Fruit fly (Drosophila melanogaster) whole organism, embryonic: ENCODE results near the gene dtn.

Experiments used
- Antp ChIP-seq: fragments of 200-800 bp; sonication (Bioruptor generic); optimal IDR thresholded peaks from 3 replicates; lab custom pipeline; 2016; ENCODE audit warnings: missing biosample characterization, missing genetic modification characterization
- Awh ChIP-seq: fragments of 200-800 bp; sonication (Bioruptor generic); IDR thresholded peaks from 2 replicates; pipeline ENCODE4, ENCODE4 v1.3.6; 2022; ENCODE audit warnings: missing biosample characterization, missing genetic modification characterization
- BEAF-32 ChIP-seq: fragments of 200-800 bp; sonication (Bioruptor generic); optimal IDR thresholded peaks from 3 replicates; lab custom pipeline; 2017; ENCODE audit warnings: missing biosample characterization, missing genetic modification characterization, mild to moderate bottlenecking, moderate library complexity, missing genetic modification reagents
- CG10654 ChIP-seq: fragments of 200-800 bp; sonication (Bioruptor generic); optimal IDR thresholded peaks from 2 replicates; lab custom pipeline; 2016; ENCODE audit warnings: missing biosample characterization, missing genetic modification characterization
- CG10979 ChIP-seq: fragments of 200-800 bp; sonication (Bioruptor generic); optimal IDR thresholded peaks from 2 replicates; lab custom pipeline; 2018; ENCODE audit warnings: missing biosample characterization, mild to moderate bottlenecking, missing genetic modification characterization, moderate library complexity
- CG12769 ChIP-seq: fragments of 200-800 bp; sonication (Bioruptor generic); optimal IDR thresholded peaks from 2 replicates; lab custom pipeline; 2019; ENCODE audit warnings: missing biosample characterization, mild to moderate bottlenecking, missing genetic modification characterization, moderate library complexity
- CG13775 ChIP-seq: fragments of 200-800 bp; sonication (Bioruptor generic); optimal IDR thresholded peaks from 3 replicates; lab custom pipeline; 2017; ENCODE audit warnings: missing biosample characterization, mild to moderate bottlenecking, missing genetic modification characterization
- CG13894 ChIP-seq: fragments of 200-800 bp; sonication (Bioruptor generic); optimal IDR thresholded peaks from 3 replicates; lab custom pipeline; 2018; ENCODE audit warnings: missing biosample characterization, mild to moderate bottlenecking, missing genetic modification characterization, moderate library complexity
- CG15514 ChIP-seq: fragments of 200-800 bp; sonication (Bioruptor generic); optimal IDR thresholded peaks from 3 replicates; lab custom pipeline; 2017; ENCODE audit warnings: missing biosample characterization, missing genetic modification characterization, mild to moderate bottlenecking, moderate library complexity, missing genetic modification reagents
- CG1603 ChIP-seq: fragments of 200-800 bp; sonication (Bioruptor generic); optimal IDR thresholded peaks from 2 replicates; lab custom pipeline; 2019; ENCODE audit warnings: missing biosample characterization, mild to moderate bottlenecking, missing genetic modification characterization, moderate library complexity
- CG3163 ChIP-seq: fragments of 200-800 bp; sonication (Bioruptor generic); optimal IDR thresholded peaks from 3 replicates; lab custom pipeline; 2016; ENCODE audit warnings: missing biosample characterization, missing genetic modification characterization
- CG33557 ChIP-seq: fragments of 200-800 bp; sonication (Bioruptor generic); optimal IDR thresholded peaks from 2 replicates; lab custom pipeline; 2019; ENCODE audit warnings: missing biosample characterization, mild to moderate bottlenecking, missing genetic modification characterization, moderate library complexity
- CG34224 ChIP-seq: fragments of 200-800 bp; sonication (Bioruptor generic); IDR thresholded peaks from 3 replicates; pipeline ENCODE4 v1.3.6; 2022; ENCODE audit warnings: missing biosample characterization, missing genetic modification characterization; ENCODE audit not compliant: partially characterized antibody
- CG3995 ChIP-seq: fragments of 200-800 bp; sonication (Bioruptor generic); optimal IDR thresholded peaks from 3 replicates; lab custom pipeline; 2016; ENCODE audit warnings: missing biosample characterization, missing genetic modification characterization
- CG42726 ChIP-seq: fragments of 200-800 bp; sonication (Bioruptor generic); IDR thresholded peaks from 2 replicates; pipeline ENCODE4 v1.3.6; 2022; ENCODE audit warnings: missing biosample characterization, missing genetic modification characterization; ENCODE audit not compliant: partially characterized antibody
- CG6791 ChIP-seq: fragments of 200-800 bp; sonication (Bioruptor generic); IDR thresholded peaks from 3 replicates; pipeline ENCODE4 v1.3.6; 2022; ENCODE audit warnings: missing biosample characterization, missing genetic modification characterization; ENCODE audit not compliant: partially characterized antibody
- CG8765 ChIP-seq: fragments of 200-800 bp; sonication (Bioruptor generic); IDR thresholded peaks from 2 replicates; pipeline ENCODE4 v1.3.6; 2022; ENCODE audit warnings: missing biosample characterization, missing genetic modification characterization
- CG9797 ChIP-seq: fragments of 200-800 bp; sonication (Bioruptor generic); optimal IDR thresholded peaks from 3 replicates; lab custom pipeline; 2018; ENCODE audit warnings: missing biosample characterization, mild to moderate bottlenecking, missing genetic modification characterization
- Ets65A ChIP-seq: fragments of 200-800 bp; sonication (Bioruptor generic); peaks from one replicate; lab custom pipeline; 2016; ENCODE audit warnings: missing biosample characterization, missing genetic modification characterization
- Gug ChIP-seq: fragments of 200-800 bp; sonication (Bioruptor generic); IDR thresholded peaks from 4 replicates; pipeline ENCODE4 v1.3.6; 2022; ENCODE audit warnings: missing biosample characterization, missing genetic modification characterization
- Hsf ChIP-seq: fragments of 200-800 bp; sonication (Bioruptor generic); optimal IDR thresholded peaks from 3 replicates; lab custom pipeline; 2016; ENCODE audit warnings: missing biosample characterization, missing genetic modification characterization
- MESR4 ChIP-seq: fragments of 200-800 bp; sonication (Bioruptor generic); optimal IDR thresholded peaks from 2 replicates; lab custom pipeline; 2018; ENCODE audit warnings: missing biosample characterization, mild to moderate bottlenecking, missing genetic modification characterization, moderate library complexity
- Mrtf ChIP-seq: fragments of 200-800 bp; sonication (Bioruptor generic); IDR thresholded peaks from 3 replicates; pipeline ENCODE4 v1.3.6; 2022; ENCODE audit warnings: missing biosample characterization, missing genetic modification characterization
- Nf-YB ChIP-seq: fragments of 200-800 bp; sonication (Bioruptor generic); optimal IDR thresholded peaks from 3 replicates; lab custom pipeline; 2019; ENCODE audit warnings: missing biosample characterization, mild to moderate bottlenecking, missing genetic modification characterization, moderate library complexity
- Nf-YC ChIP-seq: fragments of 200-800 bp; optimal IDR thresholded peaks from 3 replicates; lab custom pipeline; 2019; ENCODE audit warnings: missing biosample characterization, mild to moderate bottlenecking, missing genetic modification characterization, moderate library complexity
- Ptx1 ChIP-seq: fragments of 200-800 bp; sonication (Bioruptor generic); IDR thresholded peaks from 2 replicates; pipeline ENCODE4 v1.3.6; 2022; ENCODE audit warnings: missing biosample characterization, missing genetic modification characterization
- Sox100B ChIP-seq: fragments of 200-800 bp; sonication (Bioruptor generic); optimal IDR thresholded peaks from 3 replicates; lab custom pipeline; 2018; ENCODE audit warnings: missing biosample characterization, mild to moderate bottlenecking, missing genetic modification characterization
- bcd ChIP-seq: fragments of 200-800 bp; sonication (Bioruptor generic); optimal IDR thresholded peaks from 2 replicates; lab custom pipeline; 2017; ENCODE audit warnings: missing biosample characterization, mild to moderate bottlenecking, missing genetic modification characterization
- br ChIP-seq: fragments of >200 bp; optimal IDR thresholded peaks from 2 replicates; lab custom pipeline; 2017
- chm ChIP-seq: fragments of 200-800 bp; sonication (Bioruptor generic); IDR thresholded peaks from 2 replicates; pipeline ENCODE4 v1.3.6; 2022; ENCODE audit warnings: missing biosample characterization, missing genetic modification characterization
- crc ChIP-seq: fragments of 200-800 bp; sonication (Bioruptor generic); optimal IDR thresholded peaks from 2 replicates; lab custom pipeline; 2016; ENCODE audit warnings: missing biosample characterization, missing genetic modification characterization
- cwo ChIP-seq: fragments of 200-800 bp; sonication (Bioruptor generic); optimal IDR thresholded peaks from 3 replicates; lab custom pipeline; 2017; ENCODE audit warnings: missing biosample characterization, missing genetic modification characterization, mild to moderate bottlenecking, moderate library complexity, missing genetic modification reagents
- dati ChIP-seq: fragments of 200-800 bp; sonication (Bioruptor generic); IDR thresholded peaks from 2 replicates; pipeline ENCODE4 v1.3.6; 2022; ENCODE audit warnings: missing biosample characterization, missing genetic modification characterization
- exex ChIP-seq: fragments of 200-800 bp; sonication (Bioruptor generic); optimal IDR thresholded peaks from 4 replicates; lab custom pipeline; 2018; ENCODE audit warnings: missing biosample characterization, mild to moderate bottlenecking, missing genetic modification characterization, moderate library complexity
- gro ChIP-seq: fragments of 200-800 bp; sonication (Bioruptor generic); optimal IDR thresholded peaks from 2 replicates; lab custom pipeline; 2016; ENCODE audit warnings: missing biosample characterization, missing genetic modification characterization
- ken ChIP-seq: fragments of 200-800 bp; sonication (Bioruptor generic); IDR thresholded peaks from 3 replicates; pipeline ENCODE4 v1.3.6; 2022; ENCODE audit warnings: missing biosample characterization, missing genetic modification characterization
- klu ChIP-seq: fragments of 200-800 bp; sonication (Bioruptor generic); IDR thresholded peaks from 2 replicates; pipeline ENCODE4 v1.3.6; 2022; ENCODE audit warnings: missing biosample characterization, missing genetic modification characterization
- lola ChIP-seq, 3 experiments: fragments of >200 bp in 2 of 3; fragments of 200-800 bp in 1 of 3; sonication (Bioruptor generic) in 1 of 3; optimal IDR thresholded peaks; 2 replicates each; lab custom pipeline; 2017 to 2019; ENCODE audit warnings: missing biosample characterization in 3 of 3, missing genetic modification characterization in 3 of 3, mild to moderate bottlenecking in 1 of 3, moderate library complexity in 1 of 3
- luna ChIP-seq: fragments of 200-800 bp; sonication (Bioruptor generic); optimal IDR thresholded peaks from 2 replicates; lab custom pipeline; 2016; ENCODE audit warnings: missing biosample characterization, missing genetic modification characterization
- p53 ChIP-seq: fragments of 200-800 bp; sonication (Bioruptor generic); optimal IDR thresholded peaks from 2 replicates; lab custom pipeline; 2016; ENCODE audit warnings: missing biosample characterization, missing genetic modification characterization
- ro ChIP-seq: fragments of 200-800 bp; sonication (Bioruptor generic); IDR thresholded peaks from 2 replicates; pipeline ENCODE4 v1.3.6; 2022; ENCODE audit warnings: missing biosample characterization, missing genetic modification characterization
- z ChIP-seq: fragments of 200-800 bp; sonication (Bioruptor generic); IDR thresholded peaks from 3 replicates; pipeline ENCODE4 v1.3.6; 2022; ENCODE audit warnings: missing biosample characterization, missing genetic modification characterization

Gene dtn

dm6 chrX:6196339-6196738 lies 29.1 kb upstream of the dtn start, which contains the start of gene CG32750:
Gene CG32750 (minus strand): TSS chrX:6196439.
- TF ChIP-seq CG6791 (GFP tag; lab: Robert Waterston, UW) (no peak), exex (tag; lab: Kevin White, UChicago) (peak; percentile 16), Ptx1 (no peak), BEAF-32 (GFP tag; lab: Kevin White, UChicago) (no peak), Nf-YB (GFP tag; lab: Kevin White, UChicago) (no peak), CG10979 (tag; lab: Kevin White, UChicago) (no peak), ken (GFP tag; lab: Robert Waterston, UW) (no peak), Antp (no peak), cwo (GFP tag; lab: Kevin White, UChicago) (peak; percentile 22), CG3995 (GFP tag; lab: Kevin White, UChicago) (no peak)

dm6 chrX:6198554-6198953 lies 26.9 kb upstream of the dtn start, which contains the start of gene CG32751:
Gene CG32751 (minus strand): TSS chrX:6198654.
- TF ChIP-seq luna (no peak), CG8765 (GFP tag; lab: Robert Waterston, UW) (no peak), Sox100B (GFP tag; lab: Kevin White, UChicago) (no peak), CG12769 (no peak), CG10654 (GFP tag; lab: Kevin White, UChicago) (no peak)

- TF ChIP-seq ro (no peak), CG1603 (no peak), CG34224 (no peak), klu (GFP tag; lab: Robert Waterston, UW) (no peak), bcd (GFP tag; lab: Kevin White, UChicago) (no peak), CG3163 (GFP tag; lab: Kevin White, UChicago) (no peak), dati (no peak), CG33557 (no peak), CG13775 (GFP tag; lab: Kevin White, UChicago) (no peak), MESR4 (no peak), Mrtf (no peak), CG9797 (GFP tag; lab: Kevin White, UChicago) (no peak), crc (GFP tag; lab: Kevin White, UChicago) (no peak), lola (GFP tag; optimal IDR thresholded peaks at IDR 0.05; lab: Kevin White, UChicago) (no peak), Awh (GFP tag; lab: Robert Waterston, UW) (no peak), Hsf (no peak), p53 (no peak), z (GFP tag; lab: Robert Waterston, UW) (no peak)
Observed at dm6 chrX:6199791-6200190, 25.7 kb upstream of the dtn start, which contains the start of gene CG43090. Gene CG43090 (minus strand): TSS chrX:6199891.

- TF ChIP-seq gro (GFP tag; lab: Kevin White, UChicago), result peak; percentile 14
- TF ChIP-seq Gug (GFP tag; lab: Robert Waterston, UW), result no peak
- TF ChIP-seq exex (tag; lab: Kevin White, UChicago), result peak; percentile 98
Observed at dm6 chrX:6201459-6201858, 24.0 kb upstream of the dtn start.

- TF ChIP-seq CG13894 (tag; lab: Kevin White, UChicago) (no peak), exex (tag; lab: Kevin White, UChicago) (peak; percentile 26), Nf-YC (tag; lab: Kevin White, UChicago) (no peak), br (no peak), CG42726 (GFP tag; lab: Robert Waterston, UW) (no peak), chm (GFP tag; lab: Robert Waterston, UW) (no peak), Ets65A (GFP tag; lab: Kevin White, UChicago) (peak; percentile 46), CG15514 (GFP tag; lab: Kevin White, UChicago) (peak; percentile 96)
Observed at dm6 chrX:6202509-6202979, 22.9 kb upstream of the dtn start, which contains the start of gene vanin-like. Gene vanin-like (minus strand): TSS chrX:6202559.
